Worm (Caenorhabditis elegans): Measurements from ENCODE around the gene pqn-67.

pqn-67 gene

ce11 chrV:12963192-12963591, 39.0 kb downstream of the pqn-67 start, which contains the start of gene hrg-9:
Gene hrg-9, minus strand, starts transcription at chrV:12963343.
- TF ChIP-seq tbx-8 (GFP tag; optimal IDR thresholded peaks at IDR 0.05) (no peak), zip-8 (tag; optimal IDR thresholded peaks at IDR 0.05) (peak; percentile 62)

ce11 chrV:12964076-12964475, 39.8 kb downstream of the pqn-67 start, which contains the start of gene srd-35:
Gene srd-35, plus strand, starts transcription at chrV:12964376.
- TF ChIP-seq unc-39 (tag; optimal IDR thresholded peaks at IDR 0.05) (no peak), zip-8 (tag; optimal IDR thresholded peaks at IDR 0.05) (no peak), M03D4.4 (tag; optimal IDR thresholded peaks at IDR 0.05) (no peak), lin-32 (GFP tag; optimal IDR thresholded peaks at IDR 0.05) (no peak), sem-2 (GFP tag; optimal IDR thresholded peaks at IDR 0.05) (no peak), unc-62 (GFP tag; optimal IDR thresholded peaks at IDR 0.05) (no peak), mls-2 (tag; optimal IDR thresholded peaks at IDR 0.05) (no peak), nhr-2 (tag; optimal IDR thresholded peaks at IDR 0.05) (no peak), nhr-28 (tag; optimal IDR thresholded peaks at IDR 0.05) (no peak), ceh-43 (GFP tag; optimal IDR thresholded peaks at IDR 0.05) (no peak), nhr-76 (tag; optimal IDR thresholded peaks at IDR 0.05) (no peak), mep-1 (tag; optimal IDR thresholded peaks at IDR 0.05) (no peak)

DNA sequence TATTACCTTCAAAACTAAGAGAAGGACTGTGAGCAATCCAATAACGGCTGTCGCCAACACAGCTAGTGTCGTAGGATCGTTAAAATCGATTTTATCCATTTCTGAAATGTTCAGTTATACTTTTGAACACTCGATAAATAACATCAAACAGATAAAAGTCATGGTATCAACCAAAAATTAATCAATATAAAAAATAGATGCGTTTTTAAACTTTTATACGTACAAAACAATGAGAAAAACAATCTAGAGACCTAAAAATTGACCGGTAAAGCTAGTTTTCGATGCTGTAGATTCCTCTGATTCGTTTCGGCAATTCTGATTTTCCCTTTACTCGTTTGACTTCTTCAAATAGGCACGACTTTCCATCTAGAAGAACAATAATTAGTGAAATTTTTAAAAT, 42.9 kb downstream of the pqn-67 start, which contains the start of gene R186.3:
TSS of gene R186.3 (minus strand) at position 101 of the 400 bp plus-strand sequence.
- TF ChIP-seq cnd-1 (tag; optimal IDR thresholded peaks at IDR 0.05) = no peak
- no peak for TF ChIP-seq ceh-43 (GFP tag; optimal IDR thresholded peaks at IDR 0.05)
- TF ChIP-seq elt-1 (tag; optimal IDR thresholded peaks at IDR 0.05; ENCODE audit: borderline replicate concordance, insufficient read depth) = no peak
- TF ChIP-seq flh-1 (GFP tag; optimal IDR thresholded peaks at IDR 0.05) = no peak
- TF ChIP-seq lsy-2 (tag; optimal IDR thresholded peaks at IDR 0.05) = no peak
- TF ChIP-seq pha-4 (tag; optimal IDR thresholded peaks at IDR 0.05) = no peak
- TF ChIP-seq ztf-11 (tag; optimal IDR thresholded peaks at IDR 0.05) = no peak
- TF ChIP-seq tbx-8 (GFP tag; optimal IDR thresholded peaks at IDR 0.05) = no peak
- TF ChIP-seq unc-120 (tag; optimal IDR thresholded peaks at IDR 0.05; ENCODE audit: poor library complexity, severe bottlenecking) = no peak
- no peak for TF ChIP-seq zip-8 (tag; optimal IDR thresholded peaks at IDR 0.05)
- TF ChIP-seq lin-13 (tag; optimal IDR thresholded peaks at IDR 0.05) = no peak

DNA sequence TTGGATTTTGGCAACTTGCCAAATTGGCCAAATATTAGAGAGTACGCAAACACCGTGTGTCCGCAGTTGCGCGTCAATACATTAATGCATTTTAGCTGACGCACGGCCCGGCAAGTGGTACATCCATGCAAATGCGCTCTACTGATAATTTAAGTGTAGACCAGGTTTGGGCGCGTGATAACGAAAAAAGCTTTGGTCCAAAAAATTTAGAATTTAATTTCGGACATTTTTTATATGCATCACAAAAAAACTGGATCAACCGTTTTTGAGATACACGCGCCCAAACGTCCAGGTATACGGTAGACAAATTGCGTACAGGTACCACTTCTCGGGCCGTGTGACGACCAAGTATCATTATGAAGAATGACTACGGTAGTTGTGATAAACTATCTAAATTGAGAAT, 43.7 kb downstream of the pqn-67 start, which contains the start of gene R186.8:
TSS of gene R186.8 (minus strand) at position 58 of the 403 bp plus-strand sequence.
- TF ChIP-seq nhr-237 (tag; optimal IDR thresholded peaks at IDR 0.05) (peak; percentile 23), lin-13 (tag; optimal IDR thresholded peaks at IDR 0.05) (peak; percentile 21), mls-2 (tag; optimal IDR thresholded peaks at IDR 0.05) (peak; percentile 20), lsy-2 (tag; optimal IDR thresholded peaks at IDR 0.05) (peak; percentile 90), unc-120 (tag; optimal IDR thresholded peaks at IDR 0.05; ENCODE audit: poor library complexity, severe bottlenecking) (peak; percentile 51), ces-1 (GFP tag; optimal IDR thresholded peaks at IDR 0.05) (peak; percentile 63), sptf-1 (tag; optimal IDR thresholded peaks at IDR 0.05) (peak; percentile 15)

DNA sequence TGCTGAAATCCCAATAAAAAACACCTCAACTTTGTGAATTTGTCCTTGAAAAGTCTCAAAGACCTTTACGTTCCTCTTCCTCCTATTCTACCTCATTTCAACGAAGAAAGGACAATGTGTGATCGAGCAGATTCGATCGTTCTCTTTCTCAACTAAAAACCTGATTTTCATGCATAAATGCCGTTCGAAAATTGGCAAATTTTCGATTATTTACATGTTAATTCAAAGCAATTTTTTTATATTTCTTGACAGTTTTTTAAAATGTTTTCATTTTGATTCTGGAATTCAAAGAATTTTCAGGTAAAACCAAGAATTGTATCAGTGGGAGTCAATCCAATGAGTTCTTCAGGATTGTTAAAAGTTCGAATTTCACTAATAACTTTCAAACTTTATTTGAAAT, 44.3 kb downstream of the pqn-67 start, which contains the start of gene lin-46:
TSS of gene lin-46 (plus strand) at position 301 of the 400 bp plus-strand sequence.
- TF ChIP-seq ces-1 (GFP tag; optimal IDR thresholded peaks at IDR 0.05) = no peak
- no peak for TF ChIP-seq hlh-1 (tag; optimal IDR thresholded peaks at IDR 0.05)
- no peak for TF ChIP-seq nhr-2 (tag; optimal IDR thresholded peaks at IDR 0.05)
- no peak for TF ChIP-seq elt-3 (tag; optimal IDR thresholded peaks at IDR 0.05)
- no peak for TF ChIP-seq nhr-12 (tag; optimal IDR thresholded peaks at IDR 0.05)
- no peak for TF ChIP-seq nhr-237 (tag; optimal IDR thresholded peaks at IDR 0.05)
- TF ChIP-seq nhr-76 (tag; optimal IDR thresholded peaks at IDR 0.05) = no peak
- TF ChIP-seq cnd-1 (tag; optimal IDR thresholded peaks at IDR 0.05) = no peak
- TF ChIP-seq M03D4.4 (tag; optimal IDR thresholded peaks at IDR 0.05) = no peak
- TF ChIP-seq flh-1 (GFP tag; optimal IDR thresholded peaks at IDR 0.05) = no peak
- no peak for TF ChIP-seq mep-1 (tag; optimal IDR thresholded peaks at IDR 0.05)
- TF ChIP-seq pha-4 (tag; optimal IDR thresholded peaks at IDR 0.05) = no peak

DNA sequence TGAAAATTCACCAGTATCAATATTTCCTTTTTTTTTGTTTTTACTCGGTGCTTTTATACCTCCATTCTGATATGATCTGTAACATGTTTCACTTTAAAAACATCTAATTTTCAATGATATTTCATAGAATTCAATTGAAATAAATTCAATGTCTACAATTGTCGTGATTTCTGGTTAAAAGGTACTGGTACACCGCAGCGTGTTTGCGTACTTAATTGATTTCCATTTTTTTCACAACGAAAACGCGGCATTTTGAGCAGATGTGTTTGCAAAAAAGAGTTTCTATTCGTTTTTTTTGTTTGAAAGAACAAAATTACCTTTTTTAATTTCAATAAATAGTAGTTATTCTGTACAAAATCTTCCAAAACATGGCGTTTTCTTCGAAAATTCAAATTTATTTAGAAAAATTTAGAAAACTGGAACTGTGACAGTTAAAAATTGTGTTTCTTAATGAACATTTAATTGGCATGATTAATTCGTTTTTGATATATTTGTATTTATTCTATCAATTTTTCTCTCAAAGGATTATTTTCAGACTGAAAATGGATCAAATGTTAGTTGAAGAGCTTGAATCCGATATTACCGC, 46.4 kb downstream of the pqn-67 start, which contains the start of gene pnn-1:
TSS of gene pnn-1 (plus strand) at position 536 of the 586 bp plus-strand sequence.
- no peak for TF ChIP-seq nhr-12 (tag; optimal IDR thresholded peaks at IDR 0.05)
- TF ChIP-seq unc-120 (tag; optimal IDR thresholded peaks at IDR 0.05; ENCODE audit: poor library complexity, severe bottlenecking) = no peak
- TF ChIP-seq cnd-1 (tag; optimal IDR thresholded peaks at IDR 0.05) = no peak
- peak; percentile 79 for TF ChIP-seq ces-1 (GFP tag; optimal IDR thresholded peaks at IDR 0.05)
- TF ChIP-seq sem-2 (GFP tag; optimal IDR thresholded peaks at IDR 0.05) = no peak
- TF ChIP-seq lin-13 (tag; optimal IDR thresholded peaks at IDR 0.05) = no peak
- peak; percentile 57 for TF ChIP-seq lsy-2 (tag; optimal IDR thresholded peaks at IDR 0.05)
- TF ChIP-seq elt-3 (tag; optimal IDR thresholded peaks at IDR 0.05) = no peak
- peak; percentile 15 for TF ChIP-seq mep-1 (tag; optimal IDR thresholded peaks at IDR 0.05)

Measured in whole organism, mixed stage, embryonic.